Worm (Caenorhabditis elegans): Measurements from ENCODE around the gene Y38H8A.1.

ce11 chrIV:13525223-13525622, 42.7 kb downstream of the Y38H8A.1 start:
- no peak for TF ChIP-seq dao-5 (tag; optimal IDR thresholded peaks at IDR 0.05)
- TF ChIP-seq him-1 (tag; optimal IDR thresholded peaks at IDR 0.05) = no peak
- TF ChIP-seq W03F9.2 (tag; optimal IDR thresholded peaks at IDR 0.05) = no peak

Data from whole organism, L4/young adult.